Worm (Caenorhabditis elegans) whole organism, L2 larva: ENCODE data around the gene sem-5.

Experiments
- egl-27 ChIP-seq: sonication (generic microtip); optimal IDR thresholded peaks from 3 replicates; lab custom pipeline; 2017; ENCODE audit warnings: missing biosample characterization, missing genetic modification reagents, missing genetic modification characterization
- lin-13 ChIP-seq: fragments of 150-350 bp; optimal IDR thresholded peaks from 2 replicates; lab custom pipeline; 2014; ENCODE audit warnings: missing biosample characterization, missing genetic modification reagents, missing genetic modification characterization
- unc-39 ChIP-seq: fragments of 150-350 bp; optimal IDR thresholded peaks from 2 replicates; lab custom pipeline; 2014; ENCODE audit warnings: missing biosample characterization, missing genetic modification characterization

ce11 chrX:8004845-8005244 lies 43.3 kb upstream of the sem-5 start:
- TF ChIP-seq egl-27 (tag; lab: Kevin White, UChicago) (no peak), unc-39 (tag; lab: Kevin White, UChicago) (no peak), lin-13 (GFP tag; lab: Kevin White, UChicago) (no peak)
